Worm (Caenorhabditis elegans) whole organism, L4 larva: ENCODE measurements around the gene T25B6.4.

Experiments used
- R02D3.7 ChIP-seq: fragments of 150-350 bp; sonication (generic microtip); optimal IDR thresholded peaks from 3 replicates; lab custom pipeline; 2014; ENCODE audit warnings: missing biosample characterization, missing genetic modification characterization
- T20F7.1 ChIP-seq: fragments of 200-800 bp; sonication (Bioruptor generic); optimal IDR thresholded peaks from 2 replicates; lab custom pipeline; 2018; ENCODE audit warnings: mild to moderate bottlenecking, missing genetic modification characterization, missing compliant biosample characterization
- T26A8.4 ChIP-seq: fragments of 200-800 bp; sonication (Bioruptor generic); IDR thresholded peaks from 2 replicates; pipeline ENCODE4 v1.3.6; 2022; ENCODE audit warnings: missing genetic modification characterization, missing compliant biosample characterization
- Y105C5A.15 ChIP-seq: fragments of 200-800 bp; sonication (Bioruptor generic); IDR thresholded peaks from 2 replicates; pipeline ENCODE4 v1.3.6; 2022; ENCODE audit warnings: missing genetic modification characterization, missing compliant biosample characterization
- Y48G9A.11 ChIP-seq: fragments of 200-800 bp; sonication (Bioruptor generic); IDR thresholded peaks from 2 replicates; pipeline ENCODE4 v1.3.6; 2022; ENCODE audit warnings: missing genetic modification reagents, missing genetic modification characterization, missing compliant biosample characterization
- aly-2 ChIP-seq: sonication (generic microtip); optimal IDR thresholded peaks from 2 replicates; lab custom pipeline; 2018; ENCODE audit warnings: missing biosample characterization, missing genetic modification characterization
- ama-1 ChIP-seq: fragments of 150-350 bp; optimal IDR thresholded peaks from 2 replicates; lab custom pipeline; 2014; ENCODE audit warnings: inconsistent platforms, mixed read lengths
- arid-1 ChIP-seq: fragments of 200-800 bp; sonication (Bioruptor generic); conservative IDR thresholded peaks from 2 replicates; pipeline ENCODE4 v1.3.6; 2022; ENCODE audit warnings: missing genetic modification reagents, missing genetic modification characterization, missing compliant biosample characterization
- attf-4 ChIP-seq: sonication (generic microtip); optimal IDR thresholded peaks from 3 replicates; lab custom pipeline; 2017; ENCODE audit warnings: missing biosample characterization, missing genetic modification characterization
- ceh-20 ChIP-seq: fragments of 200-800 bp; sonication (Bioruptor generic); IDR thresholded peaks from 2 replicates; pipeline ENCODE4 v1.3.6; 2022; ENCODE audit warnings: missing genetic modification reagents, missing genetic modification characterization, missing compliant biosample characterization
- ceh-32 ChIP-seq: sonication (generic microtip); optimal IDR thresholded peaks from 2 replicates; lab custom pipeline; 2016; ENCODE audit warnings: mild to moderate bottlenecking, missing genetic modification characterization, missing compliant biosample characterization; ENCODE audit not compliant: poor library complexity
- ceh-44 ChIP-seq: fragments of 200-800 bp; sonication (Bioruptor generic); IDR thresholded peaks from 2 replicates; pipeline ENCODE4 v1.3.6; 2022; ENCODE audit warnings: missing genetic modification reagents, missing genetic modification characterization, missing compliant biosample characterization
- ceh-82 ChIP-seq: sonication (generic microtip); optimal IDR thresholded peaks from 2 replicates; lab custom pipeline; 2017; ENCODE audit warnings: missing biosample characterization, missing genetic modification characterization
- cey-2 ChIP-seq: sonication (generic microtip); optimal IDR thresholded peaks from 3 replicates; lab custom pipeline; 2017; ENCODE audit warnings: missing genetic modification characterization, mild to moderate bottlenecking, missing compliant biosample characterization, antibody characterized with exemption, borderline replicate concordance; ENCODE audit not compliant: insufficient read depth
- ctbp-1 ChIP-seq: fragments of 200-800 bp; sonication (Bioruptor generic); IDR thresholded peaks from 2 replicates; pipeline ENCODE4 v1.3.6; 2022; ENCODE audit warnings: missing genetic modification reagents, missing genetic modification characterization, missing compliant biosample characterization
- daf-19 ChIP-seq: fragments of 200-800 bp; sonication (Bioruptor generic); conservative IDR thresholded peaks from 2 replicates; pipeline ENCODE4 v1.3.6; 2022; ENCODE audit warnings: missing genetic modification characterization, missing compliant biosample characterization
- daf-8 ChIP-seq: fragments of 200-800 bp; sonication (Bioruptor generic); IDR thresholded peaks from 2 replicates; pipeline ENCODE4 v1.3.6; 2022; ENCODE audit warnings: missing genetic modification characterization, missing compliant biosample characterization
- dmd-6 ChIP-seq: fragments of 200-800 bp; sonication (Bioruptor generic); IDR thresholded peaks from 2 replicates; pipeline ENCODE4 v1.3.6; 2022; ENCODE audit warnings: missing genetic modification reagents, missing genetic modification characterization, missing compliant biosample characterization
- fos-1 ChIP-seq: fragments of 150-350 bp; optimal IDR thresholded peaks from 2 replicates; lab custom pipeline; 2014; ENCODE audit warnings: missing biosample characterization, missing genetic modification characterization
- gei-8 ChIP-seq: fragments of 200-800 bp; sonication (Bioruptor generic); optimal IDR thresholded peaks from 2 replicates; lab custom pipeline; 2018; ENCODE audit warnings: mild to moderate bottlenecking, missing genetic modification characterization, missing compliant biosample characterization
- hmg-1.1 ChIP-seq: fragments of 200-800 bp; sonication (Bioruptor generic); IDR thresholded peaks from 2 replicates; pipeline ENCODE4 v1.3.6; 2022; ENCODE audit warnings: missing genetic modification reagents, missing genetic modification characterization, missing compliant biosample characterization
- jun-1 ChIP-seq: fragments of 150-350 bp; optimal IDR thresholded peaks from 2 replicates; lab custom pipeline; 2014; ENCODE audit warnings: missing biosample characterization, missing genetic modification reagents, missing genetic modification characterization
- lim-7 ChIP-seq: fragments of 200-800 bp; sonication (Bioruptor generic); IDR thresholded peaks from 2 replicates; pipeline ENCODE4 v1.3.6; 2022; ENCODE audit warnings: missing genetic modification characterization, missing compliant biosample characterization
- lin-13 ChIP-seq: fragments of 150-350 bp; optimal IDR thresholded peaks from 2 replicates; lab custom pipeline; 2014; ENCODE audit warnings: missing biosample characterization, missing genetic modification reagents, missing genetic modification characterization
- lin-15B ChIP-seq: fragments of 150-350 bp; sonication (generic microtip); optimal IDR thresholded peaks from 3 replicates; lab custom pipeline; 2014; ENCODE audit warnings: missing biosample characterization, missing genetic modification characterization
- lir-3 ChIP-seq: sonication (generic microtip); optimal IDR thresholded peaks from 2 replicates; lab custom pipeline; 2016; ENCODE audit warnings: mild to moderate bottlenecking, missing genetic modification characterization, missing compliant biosample characterization
- madf-9 ChIP-seq: fragments of 200-800 bp; sonication (Bioruptor generic); conservative IDR thresholded peaks from 2 replicates; pipeline ENCODE4 v1.3.6; 2022; ENCODE audit warnings: missing genetic modification reagents, missing genetic modification characterization, missing compliant biosample characterization
- mdl-1 ChIP-seq, 2 experiments: fragments of 150-350 bp in 1 of 2; sonication (generic microtip) in 1 of 2; optimal IDR thresholded peaks; 2 replicates each; lab custom pipeline; 2014 to 2017; ENCODE audit warnings: missing biosample characterization in 2 of 2, missing genetic modification characterization in 2 of 2
- mdt-29 ChIP-seq: fragments of 200-800 bp; sonication (Bioruptor generic); IDR thresholded peaks from 2 replicates; pipeline ENCODE4 v1.3.6; 2022; ENCODE audit warnings: missing genetic modification reagents, missing genetic modification characterization, missing compliant biosample characterization
- mep-1 ChIP-seq: fragments of 150-350 bp; sonication (generic microtip); optimal IDR thresholded peaks from 3 replicates; lab custom pipeline; 2014; ENCODE audit warnings: missing biosample characterization, missing genetic modification characterization
- mes-2 ChIP-seq: sonication (generic microtip); optimal IDR thresholded peaks from 2 replicates; lab custom pipeline; 2016; ENCODE audit warnings: missing genotype, mild to moderate bottlenecking, missing genetic modification characterization, missing compliant biosample characterization; ENCODE audit not compliant: poor library complexity, severe bottlenecking
- mxl-3 ChIP-seq: fragments of 200-800 bp; sonication (Bioruptor generic); optimal IDR thresholded peaks from 2 replicates; lab custom pipeline; 2018; ENCODE audit warnings: mild to moderate bottlenecking, missing genetic modification characterization, missing compliant biosample characterization
- nhr-10 ChIP-seq: fragments of 150-350 bp; optimal IDR thresholded peaks from 2 replicates; lab custom pipeline; 2014; ENCODE audit warnings: missing biosample characterization, missing genetic modification characterization
- nhr-11 ChIP-seq: fragments of 150-350 bp; optimal IDR thresholded peaks from 2 replicates; lab custom pipeline; 2014; ENCODE audit warnings: missing biosample characterization, missing genetic modification characterization
- nhr-28 ChIP-seq: fragments of 150-350 bp; optimal IDR thresholded peaks from 2 replicates; lab custom pipeline; 2014; ENCODE audit warnings: missing biosample characterization, missing genetic modification characterization
- nhr-41 ChIP-seq: fragments of 200-800 bp; sonication (Bioruptor generic); IDR thresholded peaks from 2 replicates; pipeline ENCODE4 v1.3.6; 2022; ENCODE audit warnings: missing genetic modification reagents, missing genetic modification characterization, missing compliant biosample characterization
- nhr-42 ChIP-seq: fragments of 200-800 bp; sonication (Bioruptor generic); IDR thresholded peaks from 2 replicates; pipeline ENCODE4 v1.3.6; 2022; ENCODE audit warnings: missing genetic modification characterization, missing compliant biosample characterization
- nhr-6 ChIP-seq: fragments of 150-350 bp; optimal IDR thresholded peaks from 2 replicates; lab custom pipeline; 2014; ENCODE audit warnings: missing biosample characterization, missing genetic modification characterization
- nhr-76 ChIP-seq: fragments of 150-350 bp; optimal IDR thresholded peaks from 2 replicates; lab custom pipeline; 2014; ENCODE audit warnings: missing biosample characterization, missing genetic modification characterization
- nhr-77 ChIP-seq: fragments of 150-350 bp; optimal IDR thresholded peaks from 2 replicates; lab custom pipeline; 2014; ENCODE audit warnings: missing biosample characterization, missing genetic modification characterization
- pha-4 ChIP-seq, 2 experiments: fragments of 150-350 bp in 1 of 2; fragments of 200-800 bp in 1 of 2; sonication (Bioruptor generic) in 1 of 2; IDR thresholded peaks in 1 of 2; optimal IDR thresholded peaks in 1 of 2; 2 replicates each; pipeline versions ENCODE4 v1.3.6 to Lab custom; 2014 to 2022; ENCODE audit warnings: missing genetic modification characterization in 2 of 2, missing genetic modification reagents in 2 of 2, missing biosample characterization in 1 of 2, missing compliant biosample characterization in 1 of 2
- php-3 ChIP-seq: fragments of 200-800 bp; sonication (Bioruptor generic); IDR thresholded peaks from 2 replicates; pipeline ENCODE4 v1.3.6; 2022; ENCODE audit warnings: missing genetic modification reagents, missing genetic modification characterization, missing compliant biosample characterization
- saeg-2 ChIP-seq: fragments of 200-800 bp; sonication (Bioruptor generic); IDR thresholded peaks from 2 replicates; pipeline ENCODE4 v1.3.6; 2022; ENCODE audit warnings: missing genetic modification reagents, missing genetic modification characterization, missing compliant biosample characterization
- spr-1 ChIP-seq: sonication (generic microtip); optimal IDR thresholded peaks from 2 replicates; lab custom pipeline; 2016; ENCODE audit warnings: mild to moderate bottlenecking, missing genetic modification characterization, missing compliant biosample characterization
- tag-97 ChIP-seq: fragments of 200-800 bp; sonication (Bioruptor generic); IDR thresholded peaks from 2 replicates; pipeline ENCODE4 v1.3.6; 2022; ENCODE audit warnings: missing genetic modification characterization, missing compliant biosample characterization
- unc-62 ChIP-seq, 3 experiments: fragments of 150-350 bp in 1 of 3; sonication (generic microtip); optimal IDR thresholded peaks in 2 of 3; peaks in 1 of 3; 1 replicate in 1 of 3; 2 replicates in 2 of 3; lab custom pipeline; 2014 to 2017; ENCODE audit warnings: missing biosample characterization in 3 of 3, missing genetic modification characterization in 3 of 3, missing genetic modification reagents in 3 of 3, missing genotype in 1 of 3
- zfp-2 ChIP-seq: sonication (generic microtip); optimal IDR thresholded peaks from 2 replicates; lab custom pipeline; 2016; ENCODE audit warnings: mild to moderate bottlenecking, missing genetic modification characterization, missing compliant biosample characterization
- zfp-3 ChIP-seq: fragments of 200-800 bp; sonication (Bioruptor generic); conservative IDR thresholded peaks from 2 replicates; pipeline ENCODE4 v1.3.6; 2022; ENCODE audit warnings: missing genetic modification reagents, missing genetic modification characterization, missing compliant biosample characterization
- zip-11 ChIP-seq: fragments of 200-800 bp; sonication (Bioruptor generic); IDR thresholded peaks from 2 replicates; pipeline ENCODE4 v1.3.6; 2022; ENCODE audit warnings: missing genetic modification characterization, missing compliant biosample characterization
- zip-2 ChIP-seq: fragments of 150-350 bp; optimal IDR thresholded peaks from 2 replicates; lab custom pipeline; 2014; ENCODE audit warnings: missing biosample characterization, missing genetic modification characterization
- ztf-7 ChIP-seq: fragments of 150-350 bp; optimal IDR thresholded peaks from 2 replicates; lab custom pipeline; 2014; ENCODE audit warnings: missing biosample characterization, missing genetic modification characterization

The T25B6.4 gene

DNA sequence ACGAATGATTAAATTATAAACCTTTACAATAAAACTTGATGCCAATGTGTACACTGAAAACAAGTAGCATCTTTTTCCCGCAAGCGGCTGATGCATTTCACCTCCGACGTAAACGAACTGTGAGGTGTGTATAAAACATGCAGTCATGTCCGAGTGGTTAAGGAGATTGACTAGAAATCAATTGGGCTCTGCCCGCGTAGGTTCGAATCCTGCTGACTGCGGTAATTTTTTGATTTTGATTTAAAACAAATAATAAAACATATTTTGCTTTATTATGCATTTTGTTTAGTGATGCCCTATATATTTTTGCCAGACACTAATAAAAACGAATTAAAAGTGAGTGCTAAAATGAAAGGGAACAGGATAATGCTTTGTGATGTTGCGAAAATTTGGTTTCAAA, 44.1 kb upstream of the T25B6.4 start (continued):
- TF ChIP-seq mxl-3: no peak
- TF ChIP-seq ceh-44 (GFP tag; lab: Robert Waterston, UW): 0 out of 2 replicates have a peak, but pooled peaks have one; percentile 19
- no peak for TF ChIP-seq zip-2
- peak; percentile 72 for TF ChIP-seq madf-9 (GFP tag; lab: Robert Waterston, UW)
- 0 out of 2 replicates have a peak, but pooled peaks have one; percentile 39 for TF ChIP-seq daf-19 (GFP tag; lab: Robert Waterston, UW)
- TF ChIP-seq nhr-42: no peak
- peak; percentile 78 for TF ChIP-seq hmg-1.1 (GFP tag; lab: Robert Waterston, UW)
- TF ChIP-seq nhr-6 (tag; lab: Kevin White, UChicago): no peak
- peak; percentile 55 for TF ChIP-seq mep-1 (tag; lab: Kevin White, UChicago)
- TF ChIP-seq nhr-11: no peak
- TF ChIP-seq fos-1: no peak
- TF ChIP-seq nhr-76 (tag; lab: Kevin White, UChicago): no peak
- TF ChIP-seq daf-8 (GFP tag; lab: Robert Waterston, UW): no peak
- TF ChIP-seq jun-1: no peak
- TF ChIP-seq nhr-10 (tag; lab: Kevin White, UChicago): no peak
- TF ChIP-seq zfp-3 (GFP tag; lab: Robert Waterston, UW): 0 out of 2 replicates have a peak, but pooled peaks have one; percentile 61
- no peak for TF ChIP-seq cey-2 (tag; lab: Kevin White, UChicago)
- peak; percentile 7 for TF ChIP-seq ztf-7 (tag; lab: Kevin White, UChicago)
- no peak for TF ChIP-seq T20F7.1 (GFP tag; lab: Kevin White, UChicago)
- TF ChIP-seq nhr-28 (tag; lab: Kevin White, UChicago): no peak
- TF ChIP-seq pha-4 (GFP tag; IDR thresholded peaks at IDR 0.05; lab: Robert Waterston, UW): peak; percentile 74; the same call in 1 of the 2 replicates
- no peak for TF ChIP-seq pha-4 (tag; optimal IDR thresholded peaks at IDR 0.05; lab: Kevin White, UChicago)
- no peak for TF ChIP-seq R02D3.7 (tag; lab: Kevin White, UChicago)
- no peak for TF ChIP-seq lin-15B (tag; lab: Kevin White, UChicago)
- no peak for TF ChIP-seq ama-1 (lab: Kevin White, UChicago)
- 0 out of 2 replicates have a peak, but pooled peaks have one; percentile 41 for TF ChIP-seq saeg-2 (GFP tag; lab: Robert Waterston, UW)
- peak; percentile 25 for TF ChIP-seq zfp-2 (tag; lab: Kevin White, UChicago)
- TF ChIP-seq mdl-1 (tag; optimal IDR thresholded peaks at IDR 0.05; lab: Kevin White, UChicago): no peak
- TF ChIP-seq arid-1: no peak
- 0 out of 2 replicates have a peak, but pooled peaks have one; percentile 47 for TF ChIP-seq ctbp-1 (GFP tag; lab: Robert Waterston, UW)
- no peak for TF ChIP-seq dmd-6
- peak; percentile 47 for TF ChIP-seq spr-1 (tag; lab: Kevin White, UChicago)
- no peak; the same call in 1 of the 2 replicates for TF ChIP-seq ceh-20 (GFP tag; lab: Robert Waterston, UW)
- TF ChIP-seq unc-62 (GFP tag; optimal IDR thresholded peaks at IDR 0.05 in 1 of 2; lab: Kevin White, UChicago): peak in 1 of 2 experiments; percentile 98
- no peak for TF ChIP-seq unc-62 (tag; optimal IDR thresholded peaks at IDR 0.05; lab: Kevin White, UChicago)
- no peak for TF ChIP-seq T26A8.4 (GFP tag; lab: Robert Waterston, UW)
- no peak for TF ChIP-seq ceh-82
- no peak for TF ChIP-seq ceh-32 (tag; lab: Kevin White, UChicago)
- TF ChIP-seq gei-8: peak; percentile 19
- TF ChIP-seq tag-97 (GFP tag; lab: Robert Waterston, UW): no peak
- no peak for TF ChIP-seq aly-2 (tag; lab: Kevin White, UChicago)
- TF ChIP-seq lir-3 (tag; lab: Kevin White, UChicago): peak; percentile 28
- TF ChIP-seq mdt-29 (GFP tag; lab: Robert Waterston, UW): peak; percentile 39; the same call in 1 of the 2 replicates
- no peak for TF ChIP-seq php-3 (GFP tag; lab: Robert Waterston, UW)
- no peak for TF ChIP-seq mes-2
- TF ChIP-seq zip-11 (GFP tag; lab: Robert Waterston, UW): no peak
- TF ChIP-seq nhr-77: no peak
- peak; percentile 78 for TF ChIP-seq Y48G9A.11
- no peak for TF ChIP-seq nhr-41 (GFP tag; lab: Robert Waterston, UW)
- TF ChIP-seq attf-4 (tag; lab: Kevin White, UChicago): no peak
- TF ChIP-seq lin-13: peak; percentile 35
- no peak for TF ChIP-seq Y105C5A.15
- no peak for TF ChIP-seq lim-7 (GFP tag; lab: Robert Waterston, UW)
